Worm (Caenorhabditis elegans): ENCODE measurements around the gene ent-2.

- no peak for TF ChIP-seq ceh-30 (tag; optimal IDR thresholded peaks at IDR 0.05)
- TF ChIP-seq ceh-9 (tag; optimal IDR thresholded peaks at IDR 0.05), result no peak
- no peak for TF ChIP-seq nhr-11 (tag; optimal IDR thresholded peaks at IDR 0.05)
- TF ChIP-seq hlh-30 (tag; optimal IDR thresholded peaks at IDR 0.05; ENCODE audit: insufficient read depth), result no peak
These were observed 46.4 kb downstream of the ent-2 start, which contains the start of gene F59D12.5 for ce11 chrX:15647276-15647675.

Data from whole organism, late embryonic.